Fruit fly (Drosophila melanogaster) whole organism: ENCODE results near the gene CG6508.
A peak's percentile ranks its signal among the peaks of the same experiment; 100 is the strongest.

Experiments used
- CG8478 ChIP-seq: fragments of >200 bp; optimal IDR thresholded peaks from 2 replicates; lab custom pipeline; 2018; ENCODE audit warnings: inconsistent platforms
- Dll ChIP-seq: fragments of >200 bp; optimal IDR thresholded peaks from 2 replicates; lab custom pipeline; 2017
- EcR ChIP-seq, 2 experiments: fragments of >200 bp; optimal IDR thresholded peaks; 2 replicates each; lab custom pipeline; 2017; ENCODE audit warnings: missing biosample characterization in 2 of 2, missing genetic modification characterization in 2 of 2, missing genetic modification reagents in 2 of 2
- pan ChIP-seq: fragments of >200 bp; optimal IDR thresholded peaks from 2 replicates; lab custom pipeline; 2017
- psq ChIP-seq: fragments of >200 bp; optimal IDR thresholded peaks from 2 replicates; lab custom pipeline; 2017
- usp ChIP-seq: fragments of >200 bp; optimal IDR thresholded peaks from 2 replicates; lab custom pipeline; 2017; ENCODE audit warnings: missing biosample characterization, missing genetic modification characterization, mixed read lengths

Gene CG6508

dm6 chr2L:10818807-10819206 lies at the start of gene CG6508:
TSS of gene CG6508 (plus strand) at chr2L:10819107.
- TF ChIP-seq pan (lab: Kevin White, UChicago) (no peak), psq (lab: Kevin White, UChicago) (no peak), Dll (lab: Kevin White, UChicago) (no peak)

- TF ChIP-seq Dll (lab: Kevin White, UChicago) (no peak), psq (lab: Kevin White, UChicago) (no peak), CG8478 (lab: Kevin White, UChicago) (no peak), pan (lab: Kevin White, UChicago) (no peak), usp (no peak), EcR (GFP tag; optimal IDR thresholded peaks at IDR 0.05; lab: Kevin White, UChicago) (no peak)
Observed at dm6 chr2L:10769708-10770107, 49.2 kb upstream of the CG6508 start, which contains the start of gene CG6724. TSS of gene CG6724 (minus strand) at chr2L:10769952.

- TF ChIP-seq pan (lab: Kevin White, UChicago) (no peak), psq (lab: Kevin White, UChicago) (no peak), CG8478 (lab: Kevin White, UChicago) (no peak), Dll (lab: Kevin White, UChicago) (no peak), EcR (GFP tag; optimal IDR thresholded peaks at IDR 0.05; lab: Kevin White, UChicago) (no peak), usp (no peak)
Observed at dm6 chr2L:10770568-10770967, 48.3 kb upstream of the CG6508 start, which contains the start of gene CG17127. TSS of gene CG17127 (plus strand) at chr2L:10770868.

- TF ChIP-seq CG8478 (lab: Kevin White, UChicago) (no peak), usp (no peak), pan (lab: Kevin White, UChicago) (no peak), Dll (lab: Kevin White, UChicago) (no peak), EcR (GFP tag; optimal IDR thresholded peaks at IDR 0.05; lab: Kevin White, UChicago) (no peak), psq (lab: Kevin White, UChicago) (no peak)
Observed at dm6 chr2L:10774041-10774440, 44.9 kb upstream of the CG6508 start.

- TF ChIP-seq EcR (GFP tag; optimal IDR thresholded peaks at IDR 0.05; lab: Kevin White, UChicago) (no peak), psq (lab: Kevin White, UChicago) (no peak), CG8478 (lab: Kevin White, UChicago) (no peak), usp (no peak)
Observed at dm6 chr2L:10781252-10781651, 37.7 kb upstream of the CG6508 start.

- TF ChIP-seq usp = no peak
Observed at dm6 chr2L:10789922-10790321, 29.0 kb upstream of the CG6508 start, which contains the start of gene CG31870. TSS of gene CG31870 (plus strand) at chr2L:10790222.

dm6 chr2L:10791343-10791742 lies 27.6 kb upstream of the CG6508 start:
- no peak for TF ChIP-seq Dll (lab: Kevin White, UChicago)

- TF ChIP-seq psq (lab: Kevin White, UChicago) = no peak
- TF ChIP-seq EcR (GFP tag; optimal IDR thresholded peaks at IDR 0.05; lab: Kevin White, UChicago) = no peak
- TF ChIP-seq Dll (lab: Kevin White, UChicago) = no peak
- TF ChIP-seq CG8478 (lab: Kevin White, UChicago) = no peak
- no peak for TF ChIP-seq pan (lab: Kevin White, UChicago)
- TF ChIP-seq usp = no peak
Observed at dm6 chr2L:10792072-10792471, 26.8 kb upstream of the CG6508 start.

dm6 chr2L:10794032-10794431 lies 24.9 kb upstream of the CG6508 start:
- TF ChIP-seq CG8478 (lab: Kevin White, UChicago) (no peak), pan (lab: Kevin White, UChicago) (no peak), usp (no peak), psq (lab: Kevin White, UChicago) (no peak), Dll (lab: Kevin White, UChicago) (no peak), EcR (GFP tag; optimal IDR thresholded peaks at IDR 0.05; lab: Kevin White, UChicago) (no peak)

dm6 chr2L:10795731-10796130 lies 23.2 kb upstream of the CG6508 start:
- no peak for TF ChIP-seq pan (lab: Kevin White, UChicago)
- no peak for TF ChIP-seq psq (lab: Kevin White, UChicago)
- no peak for TF ChIP-seq CG8478 (lab: Kevin White, UChicago)
- TF ChIP-seq EcR (GFP tag; optimal IDR thresholded peaks at IDR 0.05; lab: Kevin White, UChicago) = no peak
- no peak for TF ChIP-seq usp

dm6 chr2L:10800877-10801719 lies 17.8 kb upstream of the CG6508 start, which contains the start of gene CG31869:
TSS of gene CG31869 (minus strand) at chr2L:10801109.
- peak; percentile 33 for TF ChIP-seq Dll (lab: Kevin White, UChicago)
- TF ChIP-seq CG8478 (lab: Kevin White, UChicago) = no peak

- TF ChIP-seq CG8478 (lab: Kevin White, UChicago) = no peak
Observed at dm6 chr2L:10801951-10802780, 16.7 kb upstream of the CG6508 start.
